Worm (Caenorhabditis elegans) whole organism, late embryonic: ENCODE data around the gene ced-6.

ENCODE experiments used
- ama-1 ChIP-seq: fragments of 150-350 bp; optimal IDR thresholded peaks from 2 replicates; lab custom pipeline; 2014
- ceh-19 ChIP-seq: fragments of 200-800 bp; sonication (Bioruptor generic); optimal IDR thresholded peaks from 2 replicates; lab custom pipeline; 2018; ENCODE audit warnings: mild to moderate bottlenecking, missing genetic modification characterization, missing compliant biosample characterization
- ets-4 ChIP-seq: sonication (generic microtip); optimal IDR thresholded peaks from 2 replicates; lab custom pipeline; 2016; ENCODE audit warnings: missing genetic modification characterization, missing compliant biosample characterization
- fkh-10 ChIP-seq: fragments of 150-350 bp; optimal IDR thresholded peaks from 2 replicates; lab custom pipeline; 2014; ENCODE audit warnings: missing biosample characterization, missing genetic modification reagents, missing genetic modification characterization
- nhr-11 ChIP-seq: fragments of 150-350 bp; optimal IDR thresholded peaks from 2 replicates; lab custom pipeline; 2014; ENCODE audit warnings: missing biosample characterization, missing genetic modification characterization

- no peak for TF ChIP-seq fkh-10 (GFP tag; lab: Kevin White, UChicago)
- no peak for TF ChIP-seq ama-1 (lab: Kevin White, UChicago)
- TF ChIP-seq ceh-19 (GFP tag; lab: Kevin White, UChicago) = no peak
- TF ChIP-seq ets-4 (tag; lab: Kevin White, UChicago) = no peak
- no peak for TF ChIP-seq nhr-11 (tag; lab: Kevin White, UChicago)
Measured at ce11 chrIII:5594350-5594749, 1.2 kb upstream of the ced-6 start.
